Fruit fly (Drosophila melanogaster) whole organism, embryonic: ENCODE data around the gene ecd.
A peak's percentile ranks its signal among the peaks of the same experiment; 100 is the strongest.

Source experiments
- ATbp ChIP-seq: fragments of 200-800 bp; sonication (Bioruptor generic); optimal IDR thresholded peaks from 2 replicates; lab custom pipeline; 2017; ENCODE audit warnings: missing biosample characterization, mild to moderate bottlenecking, missing genetic modification characterization, missing genetic modification reagents
- CG10321 ChIP-seq: fragments of 200-800 bp; sonication (Bioruptor generic); IDR thresholded peaks from 2 replicates; pipeline ENCODE4 v1.3.6; 2022; ENCODE audit warnings: missing biosample characterization, missing genetic modification characterization
- CG10959 ChIP-seq: fragments of 200-800 bp; sonication (Bioruptor generic); IDR thresholded peaks from 2 replicates; pipeline ENCODE4 v1.3.6; 2022; ENCODE audit warnings: missing biosample characterization, missing genetic modification characterization
- CG11695 ChIP-seq: fragments of 200-800 bp; sonication (Bioruptor generic); IDR thresholded peaks from 3 replicates; pipeline ENCODE4 v1.3.6; 2022; ENCODE audit warnings: missing biosample characterization, missing genetic modification characterization
- CG12659 ChIP-seq: fragments of 200-800 bp; sonication (Bioruptor generic); optimal IDR thresholded peaks from 3 replicates; lab custom pipeline; 2017; ENCODE audit warnings: mild to moderate bottlenecking, missing biosample characterization, missing genetic modification reagents, missing genetic modification characterization
- CG12769 ChIP-seq: fragments of 200-800 bp; sonication (Bioruptor generic); optimal IDR thresholded peaks from 2 replicates; lab custom pipeline; 2019; ENCODE audit warnings: missing biosample characterization, mild to moderate bottlenecking, missing genetic modification characterization, moderate library complexity
- CG13123 ChIP-seq: fragments of 200-800 bp; sonication (Bioruptor generic); optimal IDR thresholded peaks from 2 replicates; lab custom pipeline; 2016; ENCODE audit warnings: missing biosample characterization, missing genetic modification characterization
- CG15269 ChIP-seq: fragments of 200-800 bp; sonication (Bioruptor generic); optimal IDR thresholded peaks from 2 replicates; lab custom pipeline; 2018; ENCODE audit warnings: missing biosample characterization, mild to moderate bottlenecking, missing genetic modification characterization, moderate library complexity
- CG15696 ChIP-seq: fragments of 200-800 bp; sonication (Bioruptor generic); optimal IDR thresholded peaks from 2 replicates; lab custom pipeline; 2019; ENCODE audit warnings: missing biosample characterization, mild to moderate bottlenecking, missing genetic modification characterization, moderate library complexity
- CG1602 ChIP-seq: fragments of 200-800 bp; sonication (Bioruptor generic); optimal IDR thresholded peaks from 3 replicates; lab custom pipeline; 2016; ENCODE audit warnings: missing biosample characterization, missing genetic modification characterization
- CG17385 ChIP-seq: fragments of 200-800 bp; sonication (Bioruptor generic); optimal IDR thresholded peaks from 3 replicates; lab custom pipeline; 2018; ENCODE audit warnings: missing biosample characterization, mild to moderate bottlenecking, missing genetic modification characterization
- CG1832 ChIP-seq: fragments of 200-800 bp; sonication (Bioruptor generic); optimal IDR thresholded peaks from 2 replicates; lab custom pipeline; 2017; ENCODE audit warnings: missing biosample characterization, mild to moderate bottlenecking, missing genetic modification characterization, inconsistent platforms
- CG2116 ChIP-seq: fragments of 200-800 bp; sonication (Bioruptor generic); optimal IDR thresholded peaks from 3 replicates; lab custom pipeline; 2018; ENCODE audit warnings: missing biosample characterization, mild to moderate bottlenecking, missing genetic modification characterization
- CG32532 ChIP-seq: fragments of 200-800 bp; sonication (Bioruptor generic); IDR thresholded peaks from 2 replicates; pipeline ENCODE4 v1.3.6; 2022; ENCODE audit warnings: missing biosample characterization, missing genetic modification characterization
- CG33557 ChIP-seq: fragments of 200-800 bp; sonication (Bioruptor generic); optimal IDR thresholded peaks from 2 replicates; lab custom pipeline; 2019; ENCODE audit warnings: missing biosample characterization, mild to moderate bottlenecking, missing genetic modification characterization, moderate library complexity
- CG34422 ChIP-seq: fragments of 200-800 bp; sonication (Bioruptor generic); IDR thresholded peaks from 3 replicates; pipeline ENCODE4 v1.3.6; 2022; ENCODE audit warnings: missing biosample characterization, missing genetic modification characterization
- CG3726 ChIP-seq: fragments of 200-800 bp; sonication (Bioruptor generic); IDR thresholded peaks from 3 replicates; pipeline ENCODE4, ENCODE4 v1.3.6; 2022; ENCODE audit warnings: missing biosample characterization, missing genetic modification characterization
- CG5953 ChIP-seq: fragments of 200-800 bp; sonication (Bioruptor generic); IDR thresholded peaks from 2 replicates; pipeline ENCODE4 v1.3.6; 2022; ENCODE audit warnings: missing biosample characterization, missing genetic modification characterization
- CG6689 ChIP-seq: fragments of 200-800 bp; sonication (Bioruptor generic); IDR thresholded peaks from 2 replicates; pipeline ENCODE4 v1.3.6; 2022; ENCODE audit warnings: missing biosample characterization, missing genetic modification characterization
- CG7556 ChIP-seq: fragments of 200-800 bp; sonication (Bioruptor generic); optimal IDR thresholded peaks from 2 replicates; lab custom pipeline; 2017; ENCODE audit warnings: missing biosample characterization, mild to moderate bottlenecking, missing genetic modification characterization
- CG7987 ChIP-seq: fragments of 200-800 bp; sonication (Bioruptor generic); optimal IDR thresholded peaks from 2 replicates; lab custom pipeline; 2018; ENCODE audit warnings: missing biosample characterization, mild to moderate bottlenecking, missing genetic modification characterization, moderate library complexity
- CG8089 ChIP-seq: fragments of 200-800 bp; sonication (Bioruptor generic); optimal IDR thresholded peaks from 3 replicates; lab custom pipeline; 2016; ENCODE audit warnings: missing biosample characterization, missing genetic modification characterization
- CG9437 ChIP-seq: fragments of 200-800 bp; sonication (Bioruptor generic); optimal IDR thresholded peaks from 2 replicates; lab custom pipeline; 2018; ENCODE audit warnings: missing biosample characterization, mild to moderate bottlenecking, missing genetic modification characterization
- Camta ChIP-seq: fragments of 200-800 bp; sonication (Bioruptor generic); optimal IDR thresholded peaks from 2 replicates; lab custom pipeline; 2016; ENCODE audit warnings: missing biosample characterization, missing genetic modification characterization
- D19A ChIP-seq: fragments of 200-800 bp; optimal IDR thresholded peaks from 3 replicates; lab custom pipeline; 2019; ENCODE audit warnings: missing biosample characterization, mild to moderate bottlenecking, missing genetic modification characterization, moderate library complexity
- Dfd ChIP-seq, 2 experiments: fragments of >200 bp; optimal IDR thresholded peaks; 2 replicates each; lab custom pipeline; 2017; ENCODE audit warnings: missing biosample characterization in 2 of 2, missing genetic modification characterization in 2 of 2
- Eip74EF ChIP-seq, 2 experiments: fragments of 200-800 bp in 1 of 2; fragments of >200 bp in 1 of 2; sonication (Bioruptor generic) in 1 of 2; optimal IDR thresholded peaks; 2 replicates each; lab custom pipeline; 2017 to 2019; ENCODE audit warnings: missing biosample characterization in 2 of 2, missing genetic modification characterization in 2 of 2, mild to moderate bottlenecking in 1 of 2, moderate library complexity in 1 of 2
- HHEX ChIP-seq: fragments of 200-800 bp; sonication (Bioruptor generic); optimal IDR thresholded peaks from 3 replicates; lab custom pipeline; 2017; ENCODE audit warnings: missing biosample characterization, mild to moderate bottlenecking, missing genetic modification characterization, missing genetic modification reagents
- HLH4C ChIP-seq: fragments of 200-800 bp; sonication (Bioruptor generic); IDR thresholded peaks from 3 replicates; pipeline ENCODE4 v1.3.6; 2022; ENCODE audit warnings: missing biosample characterization, missing genetic modification characterization; ENCODE audit not compliant: partially characterized antibody
- HmgD ChIP-seq: fragments of 200-800 bp; sonication (Bioruptor generic); optimal IDR thresholded peaks from 3 replicates; lab custom pipeline; 2016; ENCODE audit warnings: missing biosample characterization, missing genetic modification characterization
- Hmx ChIP-seq: fragments of 200-800 bp; sonication (Bioruptor generic); optimal IDR thresholded peaks from 2 replicates; lab custom pipeline; 2016; ENCODE audit warnings: missing biosample characterization, missing genetic modification characterization
- Neu2 ChIP-seq: fragments of 200-800 bp; sonication (Bioruptor generic); optimal IDR thresholded peaks from 3 replicates; lab custom pipeline; 2016; ENCODE audit warnings: missing biosample characterization, missing genetic modification characterization, borderline replicate concordance
- Rfx ChIP-seq: fragments of 200-800 bp; sonication (Bioruptor generic); IDR thresholded peaks from 2 replicates; pipeline ENCODE4 v1.3.6; 2022; ENCODE audit warnings: missing biosample characterization, missing genetic modification characterization
- TFAM ChIP-seq: fragments of 200-800 bp; sonication (Bioruptor generic); optimal IDR thresholded peaks from 2 replicates; lab custom pipeline; 2017; ENCODE audit warnings: missing biosample characterization, missing genetic modification characterization, inconsistent platforms
- Xbp1 ChIP-seq: fragments of 200-800 bp; sonication (Bioruptor generic); optimal IDR thresholded peaks from 3 replicates; lab custom pipeline; 2016; ENCODE audit warnings: missing biosample characterization, mild to moderate bottlenecking, missing genetic modification characterization
- crol ChIP-seq: fragments of 200-800 bp; sonication (Bioruptor generic); IDR thresholded peaks from 2 replicates; pipeline ENCODE4 v1.3.6; 2022; ENCODE audit warnings: missing biosample characterization, missing genetic modification characterization
- crp ChIP-seq, 2 experiments: fragments of 200-800 bp; sonication (Bioruptor generic); optimal IDR thresholded peaks; 2 replicates in 1 of 2; 3 replicates in 1 of 2; lab custom pipeline; 2017; ENCODE audit warnings: missing biosample characterization in 2 of 2, missing genetic modification characterization in 2 of 2, mild to moderate bottlenecking in 1 of 2, moderate library complexity in 1 of 2
- fu2 ChIP-seq: fragments of 200-800 bp; sonication (Bioruptor generic); optimal IDR thresholded peaks from 2 replicates; lab custom pipeline; 2016; ENCODE audit warnings: missing biosample characterization, missing genetic modification characterization
- grau ChIP-seq: fragments of 200-800 bp; optimal IDR thresholded peaks from 3 replicates; lab custom pipeline; 2019; ENCODE audit warnings: missing biosample characterization, mild to moderate bottlenecking, missing genetic modification characterization, moderate library complexity
- grn ChIP-seq: fragments of 200-800 bp; sonication (Bioruptor generic); optimal IDR thresholded peaks from 3 replicates; lab custom pipeline; 2017; ENCODE audit warnings: missing biosample characterization, missing genetic modification characterization
- gsb ChIP-seq: fragments of 200-800 bp; sonication (Bioruptor generic); IDR thresholded peaks from 2 replicates; pipeline ENCODE4 v1.3.6; 2022; ENCODE audit warnings: missing biosample characterization, missing genetic modification characterization
- h ChIP-seq: fragments of >200 bp; optimal IDR thresholded peaks from 2 replicates; lab custom pipeline; 2017
- her ChIP-seq: fragments of 200-800 bp; sonication (Bioruptor generic); optimal IDR thresholded peaks from 2 replicates; lab custom pipeline; 2016; ENCODE audit warnings: missing biosample characterization, missing genetic modification characterization
- ind ChIP-seq: fragments of 200-800 bp; sonication (Bioruptor generic); optimal IDR thresholded peaks from 3 replicates; lab custom pipeline; 2016; ENCODE audit warnings: missing biosample characterization, missing genetic modification characterization
- lola ChIP-seq, 3 experiments: fragments of >200 bp in 2 of 3; fragments of 200-800 bp in 1 of 3; sonication (Bioruptor generic) in 1 of 3; optimal IDR thresholded peaks; 2 replicates each; lab custom pipeline; 2017 to 2019; ENCODE audit warnings: missing biosample characterization in 3 of 3, missing genetic modification characterization in 3 of 3, mild to moderate bottlenecking in 1 of 3, moderate library complexity in 1 of 3
- maf-S ChIP-seq: fragments of 200-800 bp; sonication (Bioruptor generic); optimal IDR thresholded peaks from 2 replicates; lab custom pipeline; 2016; ENCODE audit warnings: missing biosample characterization, missing genetic modification characterization
- nerfin-2 ChIP-seq: fragments of 200-800 bp; sonication (Bioruptor generic); IDR thresholded peaks from 2 replicates; pipeline ENCODE4 v1.3.6; 2022; ENCODE audit warnings: missing biosample characterization, missing genetic modification characterization; ENCODE audit not compliant: partially characterized antibody
- odd ChIP-seq: fragments of 200-800 bp; sonication (Bioruptor generic); optimal IDR thresholded peaks from 2 replicates; lab custom pipeline; 2017; ENCODE audit warnings: missing biosample characterization, mild to moderate bottlenecking, missing genetic modification characterization
- otp ChIP-seq: fragments of 200-800 bp; sonication (Bioruptor generic); IDR thresholded peaks from 3 replicates; pipeline ENCODE4, ENCODE4 v1.3.6; 2022; ENCODE audit warnings: missing biosample characterization, missing genetic modification characterization
- ssp ChIP-seq: fragments of 200-800 bp; sonication (Bioruptor generic); IDR thresholded peaks from 2 replicates; pipeline ENCODE4 v1.3.6; 2022; ENCODE audit warnings: missing biosample characterization, missing genetic modification characterization

The ecd gene

DNA sequence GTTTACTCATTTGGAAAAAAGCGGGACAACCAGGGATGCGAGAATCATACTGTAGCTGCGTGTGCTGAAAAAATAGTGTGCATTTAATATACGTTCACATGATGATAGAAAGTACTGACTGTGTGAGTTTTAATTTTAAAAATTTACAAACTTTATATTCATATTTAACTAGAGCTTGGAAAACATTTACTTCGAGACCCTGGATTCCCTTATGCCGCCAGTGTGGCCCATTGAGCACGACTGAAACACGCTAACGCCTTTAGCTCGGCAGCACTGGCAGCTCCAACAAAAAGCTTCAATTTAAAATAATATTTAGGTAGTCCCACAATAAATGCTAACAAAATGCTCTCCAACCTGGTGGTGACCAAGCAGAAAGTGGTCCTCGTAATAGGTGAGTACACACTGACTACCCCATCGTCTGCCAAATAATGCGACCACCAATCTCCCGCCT lies 8.2 kb downstream of the ecd start, which contains the start of the genes CG1275 and Elp5 (continued):
- TF ChIP-seq Neu2 (GFP tag; lab: Kevin White, UChicago): peak; percentile 87
- TF ChIP-seq grn (GFP tag; lab: Kevin White, UChicago): peak; percentile 77
- TF ChIP-seq HLH4C (GFP tag; lab: Robert Waterston, UW): 0 out of 3 replicates have a peak, but pooled peaks have one; percentile 27
- 0 out of 2 replicates have a peak, but pooled peaks have one; percentile 26 for TF ChIP-seq nerfin-2 (GFP tag; lab: Robert Waterston, UW)
- TF ChIP-seq maf-S (GFP tag; lab: Kevin White, UChicago): peak; percentile 97
- peak; percentile 95 for TF ChIP-seq CG13123 (GFP tag; lab: Kevin White, UChicago)
- TF ChIP-seq Xbp1 (GFP tag; lab: Kevin White, UChicago): peak; percentile 99
- TF ChIP-seq ATbp (GFP tag; lab: Kevin White, UChicago): peak; percentile 97
- TF ChIP-seq CG12659 (GFP tag; lab: Kevin White, UChicago): peak; percentile 99
- peak; percentile 86 for TF ChIP-seq HmgD (GFP tag; lab: Kevin White, UChicago)
- TF ChIP-seq Camta: peak; percentile 95
- TF ChIP-seq lola (GFP tag; optimal IDR thresholded peaks at IDR 0.05; lab: Kevin White, UChicago): peak in 1 of 3 experiments; percentile 96
- peak; percentile 90 for TF ChIP-seq D19A (tag; lab: Kevin White, UChicago)
- TF ChIP-seq Dfd (GFP tag; optimal IDR thresholded peaks at IDR 0.05; lab: Kevin White, UChicago): peak in 1 of 2 experiments; percentile 51
- TF ChIP-seq otp: peak; percentile 99
- peak; percentile 95 for TF ChIP-seq odd
- peak; percentile 99 for TF ChIP-seq gsb (GFP tag; lab: Robert Waterston, UW)
- TF ChIP-seq CG9437 (GFP tag; lab: Kevin White, UChicago): peak; percentile 92
- TF ChIP-seq fu2 (GFP tag; lab: Kevin White, UChicago): peak; percentile 95
- TF ChIP-seq crp (GFP tag; optimal IDR thresholded peaks at IDR 0.05; lab: Kevin White, UChicago): peak in 1 of 2 experiments; percentile 71
- peak; percentile 94 for TF ChIP-seq CG33557
- TF ChIP-seq CG6689 (GFP tag; lab: Robert Waterston, UW): peak; percentile 99
- TF ChIP-seq ssp (GFP tag; lab: Robert Waterston, UW): peak; percentile 95
- no peak for TF ChIP-seq CG1832 (GFP tag; lab: Kevin White, UChicago)
- TF ChIP-seq CG1602 (GFP tag; lab: Kevin White, UChicago): peak; percentile 98
- TF ChIP-seq Hmx (GFP tag; lab: Kevin White, UChicago): peak; percentile 95
- peak; percentile 98 for TF ChIP-seq HHEX (GFP tag; lab: Kevin White, UChicago)
- peak; percentile 93 for TF ChIP-seq CG15696 (tag; lab: Kevin White, UChicago)
- peak in 1 of 2 experiments; percentile 95 for TF ChIP-seq Eip74EF (GFP tag; optimal IDR thresholded peaks at IDR 0.05; lab: Kevin White, UChicago)
- TF ChIP-seq CG17385 (GFP tag; lab: Kevin White, UChicago): peak; percentile 96
- peak; percentile 70 for TF ChIP-seq TFAM (GFP tag; lab: Kevin White, UChicago)
- TF ChIP-seq grau: peak; percentile 97
- TF ChIP-seq CG10959 (GFP tag; lab: Robert Waterston, UW): peak; percentile 99
- TF ChIP-seq CG2116 (GFP tag; lab: Kevin White, UChicago): peak; percentile 85
- peak; percentile 100 for TF ChIP-seq CG32532
- peak; percentile 89 for TF ChIP-seq CG7987 (GFP tag; lab: Kevin White, UChicago)
- no peak for TF ChIP-seq h (lab: Kevin White, UChicago)
- peak; percentile 99 for TF ChIP-seq CG3726 (GFP tag; lab: Robert Waterston, UW)
- TF ChIP-seq Rfx (GFP tag; lab: Robert Waterston, UW): peak; percentile 100
- peak; percentile 99 for TF ChIP-seq CG11695
- TF ChIP-seq CG34422 (GFP tag; lab: Robert Waterston, UW): peak; percentile 100
- TF ChIP-seq CG12769: peak; percentile 98
- TF ChIP-seq crol (GFP tag; lab: Robert Waterston, UW): peak; percentile 84
- TF ChIP-seq CG5953 (GFP tag; lab: Robert Waterston, UW): peak; percentile 99
- peak; percentile 87 for TF ChIP-seq CG10321
- TF ChIP-seq her: peak; percentile 95
- TF ChIP-seq CG15269 (tag; lab: Kevin White, UChicago): peak; percentile 98
- peak; percentile 95 for TF ChIP-seq ind (GFP tag; lab: Kevin White, UChicago)
- peak; percentile 94 for TF ChIP-seq CG8089 (GFP tag; lab: Kevin White, UChicago)
- peak; percentile 96 for TF ChIP-seq CG7556 (GFP tag; lab: Kevin White, UChicago)
